Fruit fly (Drosophila melanogaster): ENCODE measurements around the gene CG14668.
A peak's percentile ranks its signal among the peaks of the same experiment; 100 is the strongest.

The CG14668 gene

dm6 chr3R:5354373-5355134 lies 32.9 kb downstream of the CG14668 start, which contains the start of the genes CG11999 and CG1161:
Gene CG11999 (minus strand): TSS chr3R:5354747.
Gene CG1161 (plus strand): TSS chr3R:5355092.
- TF ChIP-seq CG8159 (tag; optimal IDR thresholded peaks at IDR 0.05), result peak; percentile 48
- no peak for TF ChIP-seq CG10348 (GFP tag; IDR thresholded peaks at IDR 0.05)

DNA sequence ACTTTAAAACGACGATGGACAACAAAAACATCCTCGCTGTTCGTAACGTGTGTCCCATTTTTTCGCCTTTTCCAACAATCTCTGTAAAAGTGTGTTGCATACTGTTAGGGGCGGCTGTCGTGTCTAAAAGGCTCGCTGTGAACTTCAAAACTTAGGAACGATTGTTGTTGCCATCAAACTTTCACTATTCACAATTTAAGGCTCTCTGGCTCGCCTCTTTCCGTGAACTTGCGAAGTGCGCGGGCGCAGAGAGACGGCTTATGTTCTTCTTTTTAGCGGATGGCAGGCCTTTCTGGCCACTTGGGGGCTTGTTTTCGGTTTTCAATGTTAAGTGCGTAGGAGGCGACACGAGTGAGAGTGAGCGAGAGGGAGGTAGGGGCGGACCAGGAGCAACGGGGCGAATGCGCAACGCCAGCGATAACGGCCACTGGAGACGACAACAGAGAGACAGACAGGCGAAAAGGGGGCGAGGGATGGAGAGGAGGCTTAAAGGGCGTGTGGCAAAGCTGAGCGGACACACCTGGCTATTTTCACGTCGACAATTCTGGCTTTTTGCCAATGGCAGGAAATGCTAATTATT lies 37.0 kb downstream of the CG14668 start, which contains the start of gene mtd:
Gene mtd (minus strand): TSS at position 51 of the 580 bp plus-strand sequence.
- TF ChIP-seq CG12605 (GFP tag; IDR thresholded peaks at IDR 0.05) (no peak), CG34367 (tag; optimal IDR thresholded peaks at IDR 0.05) (no peak), CG13204 (GFP tag; optimal IDR thresholded peaks at IDR 0.05) (no peak), Pif1A (GFP tag; optimal IDR thresholded peaks at IDR 0.05) (no peak), gl (tag; optimal IDR thresholded peaks at IDR 0.05) (no peak), CG8301 (tag; optimal IDR thresholded peaks at IDR 0.05) (no peak), CG10348 (GFP tag; IDR thresholded peaks at IDR 0.05) (no peak), CG32121 (GFP tag; IDR thresholded peaks at IDR 0.05) (no peak), CG14655 (GFP tag; optimal IDR thresholded peaks at IDR 0.05) (no peak), EcR (GFP tag; optimal IDR thresholded peaks at IDR 0.05) (no peak), rn (GFP tag; IDR thresholded peaks at IDR 0.05) (no peak), Snoo (tag; optimal IDR thresholded peaks at IDR 0.05) (no peak), Pif1B (GFP tag; optimal IDR thresholded peaks at IDR 0.05) (no peak)

- TF ChIP-seq CG9948 (tag; optimal IDR thresholded peaks at IDR 0.05) (no peak), CG8159 (tag; optimal IDR thresholded peaks at IDR 0.05) (no peak), CG8301 (tag; optimal IDR thresholded peaks at IDR 0.05) (no peak), CG14655 (GFP tag; optimal IDR thresholded peaks at IDR 0.05) (no peak), CG12605 (GFP tag; IDR thresholded peaks at IDR 0.05) (no peak), CG34367 (tag; optimal IDR thresholded peaks at IDR 0.05) (no peak), Ets98B (GFP tag; IDR thresholded peaks at IDR 0.05) (no peak), CG4496 (GFP tag; IDR thresholded peaks at IDR 0.05) (no peak)
These were observed 40.6 kb downstream of the CG14668 start for dm6 chr3R:5346707-5347323.
